Worm (Caenorhabditis elegans) whole organism, L2 larva: ENCODE data around the gene B0228.9.
A peak's percentile ranks its signal among the peaks of the same experiment; 100 is the strongest.

Experiments
- F13H6.1 ChIP-seq: sonication (generic microtip); optimal IDR thresholded peaks from 2 replicates; lab custom pipeline; 2016; ENCODE audit warnings: missing genetic modification characterization, missing compliant biosample characterization
- R02D3.7 ChIP-seq: fragments of 150-350 bp; optimal IDR thresholded peaks from 2 replicates; lab custom pipeline; 2014; ENCODE audit warnings: missing biosample characterization, missing genetic modification characterization
- ZK546.5 ChIP-seq: sonication (generic microtip); optimal IDR thresholded peaks from 2 replicates; lab custom pipeline; 2017; ENCODE audit warnings: missing biosample characterization, missing genetic modification characterization
- blmp-1 ChIP-seq: sonication (generic microtip); optimal IDR thresholded peaks from 2 replicates; lab custom pipeline; 2017; ENCODE audit warnings: missing genetic modification characterization, mild to moderate bottlenecking, missing compliant biosample characterization, antibody characterized with exemption, moderate library complexity; ENCODE audit not compliant: insufficient read depth
- ceh-16 ChIP-seq: fragments of 150-350 bp; optimal IDR thresholded peaks from 2 replicates; lab custom pipeline; 2014; ENCODE audit warnings: missing biosample characterization, missing genetic modification characterization
- ceh-82 ChIP-seq: fragments of 150-350 bp; optimal IDR thresholded peaks from 2 replicates; lab custom pipeline; 2014; ENCODE audit warnings: missing biosample characterization, missing genetic modification characterization
- crh-2 ChIP-seq: sonication (generic microtip); optimal IDR thresholded peaks from 2 replicates; lab custom pipeline; 2017; ENCODE audit warnings: missing biosample characterization, missing genetic modification characterization
- egl-27 ChIP-seq: sonication (generic microtip); optimal IDR thresholded peaks from 3 replicates; lab custom pipeline; 2017; ENCODE audit warnings: missing biosample characterization, missing genetic modification reagents, missing genetic modification characterization
- elt-1 ChIP-seq: fragments of 150-350 bp; optimal IDR thresholded peaks from 2 replicates; lab custom pipeline; 2014; ENCODE audit warnings: missing biosample characterization, missing genetic modification characterization
- fos-1 ChIP-seq: fragments of 150-350 bp; optimal IDR thresholded peaks from 2 replicates; lab custom pipeline; 2014; ENCODE audit warnings: missing biosample characterization, missing genetic modification characterization
- gmeb-1 ChIP-seq: fragments of 150-350 bp; optimal IDR thresholded peaks from 2 replicates; lab custom pipeline; 2014; ENCODE audit warnings: missing biosample characterization, missing genetic modification characterization
- lin-13 ChIP-seq: fragments of 150-350 bp; optimal IDR thresholded peaks from 2 replicates; lab custom pipeline; 2014; ENCODE audit warnings: missing biosample characterization, missing genetic modification reagents, missing genetic modification characterization
- lsy-2 ChIP-seq, 2 experiments: fragments of 150-350 bp in 1 of 2; sonication (generic microtip) in 1 of 2; optimal IDR thresholded peaks; 2 replicates each; lab custom pipeline; 2014 to 2017; ENCODE audit warnings: missing biosample characterization in 2 of 2, missing genetic modification characterization in 2 of 2
- mdl-1 ChIP-seq, 2 experiments: fragments of 150-350 bp in 1 of 2; sonication (generic microtip) in 1 of 2; optimal IDR thresholded peaks; 2 replicates each; lab custom pipeline; 2017; ENCODE audit warnings: missing biosample characterization in 2 of 2, missing genetic modification characterization in 2 of 2
- nhr-10 ChIP-seq: sonication (generic microtip); optimal IDR thresholded peaks from 2 replicates; lab custom pipeline; 2017; ENCODE audit warnings: missing biosample characterization, missing genetic modification characterization
- nhr-237 ChIP-seq: fragments of 150-350 bp; optimal IDR thresholded peaks from 2 replicates; lab custom pipeline; 2014; ENCODE audit warnings: missing biosample characterization, missing genetic modification characterization
- nhr-25 ChIP-seq: fragments of 150-350 bp; sonication (generic microtip); optimal IDR thresholded peaks from 3 replicates; lab custom pipeline; 2014; ENCODE audit warnings: missing biosample characterization, missing genetic modification characterization
- nhr-6 ChIP-seq: fragments of 150-350 bp; optimal IDR thresholded peaks from 2 replicates; lab custom pipeline; 2014; ENCODE audit warnings: missing biosample characterization, missing genetic modification characterization
- sem-4 ChIP-seq: fragments of 150-350 bp; optimal IDR thresholded peaks from 2 replicates; lab custom pipeline; 2014; ENCODE audit warnings: missing biosample characterization, missing genetic modification reagents, missing genetic modification characterization
- sma-3 ChIP-seq: sonication (generic microtip); optimal IDR thresholded peaks from 2 replicates; lab custom pipeline; 2016; ENCODE audit warnings: missing genetic modification reagents, missing genetic modification characterization, missing compliant biosample characterization
- sma-9 ChIP-seq, 2 experiments: fragments of 150-350 bp in 1 of 2; sonication (generic microtip) in 1 of 2; optimal IDR thresholded peaks; 2 replicates each; lab custom pipeline; 2014 to 2016; ENCODE audit warnings: missing genetic modification characterization in 2 of 2, mild to moderate bottlenecking in 1 of 2, missing biosample characterization in 1 of 2, missing compliant biosample characterization in 1 of 2, missing genetic modification reagents in 1 of 2, moderate library complexity in 1 of 2
- unc-39 ChIP-seq: fragments of 150-350 bp; optimal IDR thresholded peaks from 2 replicates; lab custom pipeline; 2014; ENCODE audit warnings: missing biosample characterization, missing genetic modification characterization
- unc-55 ChIP-seq: fragments of 150-350 bp; sonication (generic microtip); optimal IDR thresholded peaks from 3 replicates; lab custom pipeline; 2014; ENCODE audit warnings: missing biosample characterization, missing genetic modification reagents, missing genetic modification characterization
- zag-1 ChIP-seq: fragments of 150-350 bp; optimal IDR thresholded peaks from 2 replicates; lab custom pipeline; 2014; ENCODE audit warnings: missing biosample characterization, missing genetic modification characterization
- ztf-1 ChIP-seq: fragments of 200-800 bp; sonication (Bioruptor generic); conservative IDR thresholded peaks from 2 replicates; pipeline ENCODE4 v1.3.6; 2022; ENCODE audit warnings: missing genetic modification characterization, missing compliant biosample characterization
- ztf-11 ChIP-seq: sonication (generic microtip); optimal IDR thresholded peaks from 2 replicates; lab custom pipeline; 2017; ENCODE audit warnings: missing biosample characterization, missing genetic modification characterization
- ztf-4 ChIP-seq: fragments of 150-350 bp; optimal IDR thresholded peaks from 2 replicates; lab custom pipeline; 2014; ENCODE audit warnings: missing biosample characterization, missing genetic modification characterization

B0228.9 gene

ce11 chrII:7808950-7809349 is 45.5 kb upstream of the B0228.9 start (continued):
- TF ChIP-seq nhr-10 (tag; lab: Kevin White, UChicago) = no peak
- no peak for TF ChIP-seq nhr-6 (tag; lab: Kevin White, UChicago)
- no peak for TF ChIP-seq ztf-4 (tag; lab: Kevin White, UChicago)
- no peak for TF ChIP-seq unc-39 (tag; lab: Kevin White, UChicago)
- no peak for TF ChIP-seq nhr-237 (tag; lab: Kevin White, UChicago)

DNA sequence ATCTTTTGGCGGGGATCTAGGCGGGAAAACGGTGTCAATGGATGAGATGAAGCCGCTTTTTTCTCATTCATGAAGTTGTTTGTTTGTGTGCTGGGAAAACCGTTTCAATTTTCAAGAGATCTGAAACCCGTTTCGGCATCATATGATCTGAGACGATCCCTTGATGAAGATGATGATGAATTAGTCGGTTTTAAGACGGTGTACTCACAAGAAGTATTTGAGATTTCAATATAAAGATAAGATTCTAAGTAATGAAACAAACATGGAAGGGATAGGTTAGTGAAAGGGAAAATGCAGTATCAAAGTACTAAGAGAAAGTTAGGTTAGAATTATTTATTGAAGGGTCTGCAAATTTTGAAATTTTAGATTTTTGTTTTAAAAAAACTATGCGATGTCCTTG is 44.7 kb upstream of the B0228.9 start:
- TF ChIP-seq crh-2 (tag; lab: Kevin White, UChicago) = peak; percentile 17
- peak; percentile 93 for TF ChIP-seq blmp-1 (tag; lab: Kevin White, UChicago)
- TF ChIP-seq ceh-16 (tag; lab: Kevin White, UChicago) = peak; percentile 87
- TF ChIP-seq nhr-25 (tag; lab: Kevin White, UChicago) = peak; percentile 75
- no peak for TF ChIP-seq ZK546.5 (tag; lab: Kevin White, UChicago)
- TF ChIP-seq zag-1 = no peak

ce11 chrII:7806872-7807271 is 43.4 kb upstream of the B0228.9 start:
- no peak for TF ChIP-seq mdl-1 (tag; optimal IDR thresholded peaks at IDR 0.05; lab: Kevin White, UChicago)
- TF ChIP-seq unc-55 = no peak
- peak; percentile 55 for TF ChIP-seq gmeb-1 (tag; lab: Kevin White, UChicago)
- peak; percentile 89 for TF ChIP-seq nhr-25 (tag; lab: Kevin White, UChicago)
- TF ChIP-seq F13H6.1 (tag; lab: Kevin White, UChicago) = peak; percentile 1
- TF ChIP-seq blmp-1 (tag; lab: Kevin White, UChicago) = peak; percentile 85
- TF ChIP-seq, all 48 proteins: peak for 4

- no peak for TF ChIP-seq crh-2 (tag; lab: Kevin White, UChicago)
- TF ChIP-seq lin-13 = no peak
- TF ChIP-seq sem-4 (tag; lab: Kevin White, UChicago) = no peak
- no peak for TF ChIP-seq sma-3
Observed at ce11 chrII:7806054-7806453, 42.6 kb upstream of the B0228.9 start.

- no peak for TF ChIP-seq nhr-6 (tag; lab: Kevin White, UChicago)
- TF ChIP-seq elt-1 (tag; lab: Kevin White, UChicago) = peak; percentile 17
- TF ChIP-seq crh-2 (tag; lab: Kevin White, UChicago) = no peak
- peak; percentile 85 for TF ChIP-seq ceh-16 (tag; lab: Kevin White, UChicago)
- no peak for TF ChIP-seq sma-3
- no peak for TF ChIP-seq lsy-2 (tag; optimal IDR thresholded peaks at IDR 0.05; lab: Kevin White, UChicago)
- TF ChIP-seq nhr-25 (tag; lab: Kevin White, UChicago) = peak; percentile 8
Observed at ce11 chrII:7803174-7803573, 39.7 kb upstream of the B0228.9 start.

DNA sequence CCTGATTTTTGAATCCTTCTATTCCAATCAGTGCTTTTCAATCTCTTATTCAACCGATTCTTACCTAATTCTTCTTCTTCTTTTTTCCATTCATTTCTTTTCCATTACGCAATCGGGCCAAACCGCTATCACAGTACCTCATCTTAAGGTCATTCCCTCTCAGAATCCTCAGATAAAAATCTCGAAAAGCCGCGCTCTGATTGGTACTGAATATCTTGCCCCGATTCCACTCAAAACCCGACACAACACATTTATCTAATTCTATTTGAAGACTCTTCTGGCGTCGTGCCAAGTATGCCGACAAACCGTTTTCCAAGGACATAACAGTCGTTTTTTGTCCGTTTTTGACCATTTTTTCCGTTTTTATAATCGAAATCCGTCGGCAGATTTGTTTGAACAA is 38.4 kb upstream of the B0228.9 start:
- TF ChIP-seq ztf-11 (no peak), nhr-25 (tag; lab: Kevin White, UChicago) (peak; percentile 16), ceh-16 (tag; lab: Kevin White, UChicago) (peak; percentile 98), sma-9 (GFP tag; optimal IDR thresholded peaks at IDR 0.05; lab: Kevin White, UChicago) (peak; percentile 51), sma-9 (tag; optimal IDR thresholded peaks at IDR 0.05; lab: Kevin White, UChicago) (no peak), elt-1 (tag; lab: Kevin White, UChicago) (peak; percentile 82), egl-27 (peak; percentile 3), R02D3.7 (tag; lab: Kevin White, UChicago) (no peak)

DNA sequence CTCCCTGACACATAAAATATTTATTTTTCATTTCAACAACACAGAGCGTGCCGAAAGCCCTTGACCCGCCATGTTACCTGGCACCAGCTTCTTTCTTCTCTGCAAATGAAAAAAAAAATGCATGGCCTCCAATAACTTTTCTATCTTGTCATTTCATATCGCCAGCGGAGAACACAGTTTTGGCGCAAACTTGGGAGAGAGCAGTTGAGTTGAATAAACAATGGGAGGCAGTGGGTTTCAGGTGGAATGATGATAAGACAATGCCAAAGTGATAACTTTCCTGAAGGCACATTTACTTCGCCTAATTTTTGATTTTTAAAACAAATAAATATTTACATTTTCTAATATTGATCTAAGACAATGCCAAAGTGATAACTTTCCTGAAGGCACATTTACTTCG is 37.8 kb upstream of the B0228.9 start:
- TF ChIP-seq nhr-237 (tag; lab: Kevin White, UChicago) = no peak
- peak; percentile 17 for TF ChIP-seq fos-1 (tag; lab: Kevin White, UChicago)

DNA sequence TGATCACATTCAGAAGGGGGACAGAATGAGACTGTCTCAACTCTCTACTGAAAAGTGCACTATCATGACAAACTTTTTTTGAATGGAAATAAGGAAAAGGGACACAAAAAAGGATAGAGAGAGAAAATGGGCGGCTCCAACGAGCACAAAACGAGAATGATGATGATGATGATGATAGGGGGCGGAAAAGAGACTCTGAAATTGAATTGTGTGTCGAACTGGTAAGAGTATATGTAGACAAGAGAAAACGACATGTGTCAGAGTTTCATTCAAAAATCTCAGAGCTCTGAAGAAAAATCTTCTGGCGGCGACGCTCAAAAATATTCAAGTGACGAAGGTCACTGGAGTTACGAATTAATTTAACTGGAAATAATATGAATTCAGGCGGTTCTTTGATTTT is 31.8 kb upstream of the B0228.9 start:
- TF ChIP-seq zag-1 = no peak
- TF ChIP-seq nhr-10 (tag; lab: Kevin White, UChicago) = no peak
- TF ChIP-seq ztf-1 (GFP tag; lab: Robert Waterston, UW) = no peak
- TF ChIP-seq egl-27 = no peak
- no peak for TF ChIP-seq ceh-82
- TF ChIP-seq ceh-16 (tag; lab: Kevin White, UChicago) = no peak
